Worm (Caenorhabditis elegans) whole organism, L4/young adult: ENCODE results near the gene sre-5.

Experiments
- W03F9.2 ChIP-seq: fragments of 150-350 bp; optimal IDR thresholded peaks from 2 replicates; lab custom pipeline; 2014; ENCODE audit warnings: missing biosample characterization, missing genetic modification characterization
- him-1 ChIP-seq: sonication (generic microtip); optimal IDR thresholded peaks from 2 replicates; lab custom pipeline; 2016; ENCODE audit warnings: missing genotype, missing genetic modification reagents, missing genetic modification characterization, missing compliant biosample characterization

DNA sequence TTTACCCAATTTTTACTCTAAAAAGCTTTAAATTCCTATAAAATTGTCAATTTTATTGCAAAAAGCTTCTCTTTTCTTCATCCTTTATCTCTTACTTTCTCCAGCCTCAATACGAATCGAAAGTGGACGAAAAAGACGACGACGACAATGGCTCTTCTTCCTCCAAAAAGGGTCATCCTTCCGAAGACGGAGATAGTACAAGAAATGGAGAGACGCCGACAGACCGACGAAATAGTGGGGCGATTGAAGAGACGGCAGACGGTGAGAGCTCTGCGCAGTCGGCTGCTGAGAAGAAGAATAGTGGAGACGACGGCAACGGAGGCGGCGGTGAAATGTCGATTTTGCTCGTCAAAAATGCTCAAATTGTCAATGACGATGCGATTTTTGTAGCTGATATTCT lies 45.6 kb upstream of the sre-5 start:
- no peak for TF ChIP-seq him-1 (tag; lab: Kevin White, UChicago)
- TF ChIP-seq W03F9.2: no peak
